Worm (Caenorhabditis elegans): ENCODE data around the gene ugt-35.

DNA sequence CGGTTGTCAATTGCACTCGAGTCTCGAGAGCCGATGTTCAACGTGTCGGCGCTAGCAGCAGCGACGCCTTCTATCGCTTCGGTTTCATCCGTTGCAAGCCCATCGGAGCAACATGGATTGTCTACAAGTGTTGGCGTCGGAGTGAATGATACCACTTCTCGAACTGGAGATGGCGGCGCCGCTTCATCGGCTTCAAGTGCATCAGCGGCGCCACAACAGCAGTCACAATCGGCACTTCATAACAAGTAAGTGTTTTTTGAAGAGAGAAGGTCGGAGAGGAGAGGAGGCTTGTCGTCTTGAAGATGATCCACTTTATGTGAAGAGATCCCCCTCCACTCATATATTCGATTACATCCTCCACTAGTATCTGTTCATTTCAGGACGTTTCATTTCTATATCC, 18.5 kb upstream of the ugt-35 start:
- TF ChIP-seq lim-6 (tag; optimal IDR thresholded peaks at IDR 0.05) (no peak), lin-11 (tag; optimal IDR thresholded peaks at IDR 0.05) (no peak), pag-3 (tag; optimal IDR thresholded peaks at IDR 0.05; ENCODE audit: borderline replicate concordance) (no peak), sox-2 (GFP tag; IDR thresholded peaks at IDR 0.05) (no peak), zip-5 (tag; optimal IDR thresholded peaks at IDR 0.05) (no peak), pros-1 (tag; optimal IDR thresholded peaks at IDR 0.05) (no peak), Y22D7AL.16 (tag; optimal IDR thresholded peaks at IDR 0.05) (no peak), dve-1 (tag; optimal IDR thresholded peaks at IDR 0.05) (no peak)

All from whole organism, late embryonic.